Fruit fly (Drosophila melanogaster): Measurements from ENCODE around the gene Argk2.

Gene Argk2

dm6 chr3L:9042200-9042988 lies 4.8 kb upstream of the Argk2 start (continued):
- TF ChIP-seq CG4424 (GFP tag; optimal IDR thresholded peaks at IDR 0.05) (peak; percentile 33), cwo (GFP tag; optimal IDR thresholded peaks at IDR 0.05) (no peak), dmrt99B (tag; optimal IDR thresholded peaks at IDR 0.05) (peak; percentile 64), seq (GFP tag; IDR thresholded peaks at IDR 0.05) (no peak), D (optimal IDR thresholded peaks at IDR 0.05) (peak; percentile 52), D (GFP tag; optimal IDR thresholded peaks at IDR 0.05) (peak; percentile 62), Lhr (GFP tag; optimal IDR thresholded peaks at IDR 0.05) (peak; percentile 4), luna (GFP tag; optimal IDR thresholded peaks at IDR 0.05) (no peak), CG9609 (GFP tag; optimal IDR thresholded peaks at IDR 0.05) (no peak), CrebB (tag; optimal IDR thresholded peaks at IDR 0.05) (no peak), Ravus (GFP tag; IDR thresholded peaks at IDR 0.05) (no peak), Kr (GFP tag; optimal IDR thresholded peaks at IDR 0.05) (peak; percentile 55), CHES-1-like (GFP tag; optimal IDR thresholded peaks at IDR 0.05) (no peak), Sry-β (GFP tag; optimal IDR thresholded peaks at IDR 0.05) (no peak), pum (GFP tag; optimal IDR thresholded peaks at IDR 0.05) (no peak), CG30431 (GFP tag; optimal IDR thresholded peaks at IDR 0.05) (peak; percentile 23), pita (GFP tag; optimal IDR thresholded peaks at IDR 0.05) (no peak), CG6689 (GFP tag; IDR thresholded peaks at IDR 0.05) (peak; percentile 60), bigmax (GFP tag; optimal IDR thresholded peaks at IDR 0.05) (no peak), Six4 (GFP tag; optimal IDR thresholded peaks at IDR 0.05) (peak; percentile 26), CG32772 (GFP tag; IDR thresholded peaks at IDR 0.05) (no peak), Dp (GFP tag; optimal IDR thresholded peaks at IDR 0.05) (no peak), CG14667 (GFP tag; IDR thresholded peaks at IDR 0.05) (peak; percentile 27; the same call in 1 of the 2 replicates)

DNA sequence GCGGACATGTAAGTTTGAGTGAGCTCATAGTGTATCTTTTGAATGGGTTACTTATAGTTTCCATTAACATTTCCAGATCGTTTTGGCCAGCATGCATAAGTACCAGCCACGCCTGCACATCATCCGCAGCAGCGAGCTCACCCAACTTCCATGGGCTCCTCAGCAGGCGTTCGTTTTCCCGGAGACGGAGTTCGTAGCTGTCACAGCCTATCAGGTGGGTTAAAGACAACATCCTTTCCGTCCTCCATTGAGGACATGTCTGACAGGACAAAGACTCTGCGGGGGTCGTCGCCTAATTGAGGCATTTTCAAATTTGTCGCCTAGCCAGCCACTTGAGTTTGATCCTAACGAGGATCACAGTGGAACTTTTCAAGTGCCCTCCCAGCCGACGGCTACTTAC lies 3.6 kb upstream of the Argk2 start:
- peak; percentile 80 for TF ChIP-seq D (optimal IDR thresholded peaks at IDR 0.05)
- TF ChIP-seq D (GFP tag; optimal IDR thresholded peaks at IDR 0.05), result no peak
- TF ChIP-seq CG3281 (GFP tag; optimal IDR thresholded peaks at IDR 0.05), result no peak
- TF ChIP-seq twi (tag; optimal IDR thresholded peaks at IDR 0.05), result peak; percentile 77
- TF ChIP-seq zen (tag; optimal IDR thresholded peaks at IDR 0.05), result peak; percentile 76

- no peak for TF ChIP-seq CG7987 (GFP tag; optimal IDR thresholded peaks at IDR 0.05)
- no peak for TF ChIP-seq CG3407 (GFP tag; optimal IDR thresholded peaks at IDR 0.05)
- TF ChIP-seq twi (tag; optimal IDR thresholded peaks at IDR 0.05), result no peak
Measured at dm6 chr3L:9044896-9045295, 2.3 kb upstream of the Argk2 start.

dm6 chr3L:9045318-9045717 lies 1.9 kb upstream of the Argk2 start:
- TF ChIP-seq Scr (GFP tag; IDR thresholded peaks at IDR 0.05; ENCODE audit: partially characterized antibody) (no peak), CG9437 (GFP tag; optimal IDR thresholded peaks at IDR 0.05) (peak; percentile 10), vnd (GFP tag; IDR thresholded peaks at IDR 0.05; ENCODE audit: partially characterized antibody) (no peak), twi (tag; optimal IDR thresholded peaks at IDR 0.05) (no peak), ash1 (GFP tag; optimal IDR thresholded peaks at IDR 0.05) (no peak), CG31388 (GFP tag; optimal IDR thresholded peaks at IDR 0.05) (no peak), NfI (GFP tag; optimal IDR thresholded peaks at IDR 0.05) (peak; percentile 2), HHEX (GFP tag; optimal IDR thresholded peaks at IDR 0.05) (peak; percentile 65), CG10543 (GFP tag; optimal IDR thresholded peaks at IDR 0.05) (no peak), aop (GFP tag; IDR thresholded peaks at IDR 0.05) (no peak), Adf1 (GFP tag; IDR thresholded peaks at IDR 0.05) (no peak), CG14710 (tag; optimal IDR thresholded peaks at IDR 0.05) (peak; percentile 71), CG12104 (GFP tag; optimal IDR thresholded peaks at IDR 0.05) (peak; percentile 27), D19B (GFP tag; optimal IDR thresholded peaks at IDR 0.05) (peak; percentile 23), eve (GFP tag; optimal IDR thresholded peaks at IDR 0.05) (peak in 1 of 2 experiments; percentile 59), CG3281 (GFP tag; optimal IDR thresholded peaks at IDR 0.05) (peak; percentile 33), CG10565 (GFP tag; optimal IDR thresholded peaks at IDR 0.05) (no peak), pum (GFP tag; optimal IDR thresholded peaks at IDR 0.05) (peak; percentile 56), luna (GFP tag; optimal IDR thresholded peaks at IDR 0.05) (no peak), hb (GFP tag; IDR thresholded peaks at IDR 0.05; ENCODE audit: partially characterized antibody) (no peak), crol (GFP tag; IDR thresholded peaks at IDR 0.05) (no peak)
